Worm (Caenorhabditis elegans): ENCODE data around the gene sdz-35.
"Not testable (repeated sequence)": the region's sequence is repeated elsewhere in the genome, so short reads cannot be mapped to it uniquely, and the experiment has no call there.

The sdz-35 gene

ce11 chrII:3191544-3191943, 17.0 kb downstream of the sdz-35 start, which contains the start of gene Y27F2A.9:
Y27F2A.9 (minus strand) TSS chrII:3191644.
- not testable (repeated sequence) for TF ChIP-seq B0310.2 (tag; optimal IDR thresholded peaks at IDR 0.05); tbx-11 (GFP tag; IDR thresholded peaks at IDR 0.05); tra-4 (tag; optimal IDR thresholded peaks at IDR 0.05)

ce11 chrII:3189038-3189437, 19.5 kb downstream of the sdz-35 start, which contains the start of gene Y27F2A.11:
Y27F2A.11 (plus strand) TSS chrII:3189338.
- not testable (repeated sequence) for TF ChIP-seq F13C5.2 (tag; optimal IDR thresholded peaks at IDR 0.05); hmbx-1 (tag; optimal IDR thresholded peaks at IDR 0.05); tbx-37 (GFP tag; conservative IDR thresholded peaks at IDR 0.05)

- TF ChIP-seq F13C5.2 (tag; optimal IDR thresholded peaks at IDR 0.05) (no peak), hmg-4 (GFP tag; optimal IDR thresholded peaks at IDR 0.05) (no peak), ceh-13 (GFP tag; optimal IDR thresholded peaks at IDR 0.05) (no peak), tra-4 (tag; optimal IDR thresholded peaks at IDR 0.05) (no peak), scrt-1 (GFP tag; IDR thresholded peaks at IDR 0.05) (no peak), hmbx-1 (tag; optimal IDR thresholded peaks at IDR 0.05) (no peak), hnd-1 (tag; optimal IDR thresholded peaks at IDR 0.05) (no peak)
Measured at ce11 chrII:3185848-3186247, 22.7 kb downstream of the sdz-35 start.

ce11 chrII:3184858-3185257, 23.7 kb downstream of the sdz-35 start, which contains the start of gene sri-78:
sri-78 (plus strand) TSS chrII:3185158.
- TF ChIP-seq ceh-13 (GFP tag; optimal IDR thresholded peaks at IDR 0.05); pes-1 (GFP tag; IDR thresholded peaks at IDR 0.05); tbx-37 (GFP tag; conservative IDR thresholded peaks at IDR 0.05): not testable (repeated sequence)

- not testable (repeated sequence) for TF ChIP-seq ama-1 (optimal IDR thresholded peaks at IDR 0.05); sea-1 (GFP tag; conservative IDR thresholded peaks at IDR 0.05); hmbx-1 (tag; optimal IDR thresholded peaks at IDR 0.05)
Measured at ce11 chrII:3183300-3183840, 25.2 kb downstream of the sdz-35 start, which contains the start of the genes Y27F2A.6 and Y27F2A.8. Y27F2A.6 (minus strand) TSS chrII:3183400. Y27F2A.8 (plus strand) TSS chrII:3183790.

- TF ChIP-seq B0310.2 (tag; optimal IDR thresholded peaks at IDR 0.05); pes-1 (GFP tag; IDR thresholded peaks at IDR 0.05); hmbx-1 (tag; optimal IDR thresholded peaks at IDR 0.05): not testable (repeated sequence)
Measured at ce11 chrII:3177663-3178062, 30.9 kb downstream of the sdz-35 start, which contains the start of gene sri-40. sri-40 (plus strand) TSS chrII:3177963.

ce11 chrII:3172176-3172575, 36.4 kb downstream of the sdz-35 start, which contains the start of gene Y27F2A.10:
Y27F2A.10 (minus strand) TSS chrII:3172276.
- TF ChIP-seq ceh-13 (GFP tag; optimal IDR thresholded peaks at IDR 0.05) = no peak
- no peak for TF ChIP-seq tra-4 (tag; optimal IDR thresholded peaks at IDR 0.05)
- no peak for TF ChIP-seq hnd-1 (tag; optimal IDR thresholded peaks at IDR 0.05)
- TF ChIP-seq F13C5.2 (tag; optimal IDR thresholded peaks at IDR 0.05) = no peak

ce11 chrII:3170089-3170488, 38.5 kb downstream of the sdz-35 start, which contains the start of gene fbxc-55:
fbxc-55 (minus strand) TSS chrII:3170189.
- no peak for TF ChIP-seq ceh-36 (tag; optimal IDR thresholded peaks at IDR 0.05)
- TF ChIP-seq sea-1 (GFP tag; conservative IDR thresholded peaks at IDR 0.05) = no peak
- TF ChIP-seq flt-1 (GFP tag; IDR thresholded peaks at IDR 0.05) = no peak
- no peak for TF ChIP-seq scrt-1 (GFP tag; IDR thresholded peaks at IDR 0.05)
- TF ChIP-seq tra-4 (tag; optimal IDR thresholded peaks at IDR 0.05) = no peak
- TF ChIP-seq F13C5.2 (tag; optimal IDR thresholded peaks at IDR 0.05) = no peak
- no peak for TF ChIP-seq ama-1 (optimal IDR thresholded peaks at IDR 0.05)
- no peak for TF ChIP-seq tbx-37 (GFP tag; conservative IDR thresholded peaks at IDR 0.05)
- TF ChIP-seq ets-7 (tag; optimal IDR thresholded peaks at IDR 0.05) = no peak
- TF ChIP-seq aly-1 (tag; optimal IDR thresholded peaks at IDR 0.05) = no peak
- TF ChIP-seq hnd-1 (tag; optimal IDR thresholded peaks at IDR 0.05) = no peak
- no peak for TF ChIP-seq B0310.2 (tag; optimal IDR thresholded peaks at IDR 0.05)
- TF ChIP-seq ceh-13 (GFP tag; optimal IDR thresholded peaks at IDR 0.05) = no peak
- no peak for TF ChIP-seq tbx-11 (GFP tag; IDR thresholded peaks at IDR 0.05)
- no peak for TF ChIP-seq hmbx-1 (tag; optimal IDR thresholded peaks at IDR 0.05)
- TF ChIP-seq hmg-4 (GFP tag; optimal IDR thresholded peaks at IDR 0.05) = no peak

ce11 chrII:3158985-3159384, 49.6 kb downstream of the sdz-35 start, which contains the start of gene sri-34:
sri-34 (minus strand) TSS chrII:3159085.
- TF ChIP-seq F13C5.2 (tag; optimal IDR thresholded peaks at IDR 0.05) (no peak), tbx-37 (GFP tag; conservative IDR thresholded peaks at IDR 0.05) (no peak), ceh-13 (GFP tag; optimal IDR thresholded peaks at IDR 0.05) (no peak), ama-1 (optimal IDR thresholded peaks at IDR 0.05) (no peak), tra-4 (tag; optimal IDR thresholded peaks at IDR 0.05) (no peak), aly-1 (tag; optimal IDR thresholded peaks at IDR 0.05) (no peak), flt-1 (GFP tag; IDR thresholded peaks at IDR 0.05) (no peak), B0310.2 (tag; optimal IDR thresholded peaks at IDR 0.05) (no peak), ets-7 (tag; optimal IDR thresholded peaks at IDR 0.05) (no peak), tbx-11 (GFP tag; IDR thresholded peaks at IDR 0.05) (no peak), hnd-1 (tag; optimal IDR thresholded peaks at IDR 0.05) (no peak), pes-1 (GFP tag; IDR thresholded peaks at IDR 0.05) (no peak), ceh-36 (tag; optimal IDR thresholded peaks at IDR 0.05) (no peak), hmg-4 (GFP tag; optimal IDR thresholded peaks at IDR 0.05) (no peak), sea-1 (GFP tag; conservative IDR thresholded peaks at IDR 0.05) (no peak), scrt-1 (GFP tag; IDR thresholded peaks at IDR 0.05) (no peak), hmbx-1 (tag; optimal IDR thresholded peaks at IDR 0.05) (no peak)
